Worm (Caenorhabditis elegans) whole organism, L3 larva: ENCODE measurements around the gene mccc-2.

Source experiments
- R02D3.7 ChIP-seq: fragments of 150-350 bp; optimal IDR thresholded peaks from 2 replicates; lab custom pipeline; 2014; ENCODE audit warnings: missing biosample characterization, missing genetic modification characterization
- ZK546.5 ChIP-seq: sonication (generic microtip); optimal IDR thresholded peaks from 2 replicates; lab custom pipeline; 2017; ENCODE audit warnings: missing biosample characterization, missing genetic modification characterization
- aly-2 ChIP-seq: fragments of 150-350 bp; optimal IDR thresholded peaks from 2 replicates; lab custom pipeline; 2014; ENCODE audit warnings: missing biosample characterization, missing genetic modification characterization
- ama-1 ChIP-seq: fragments of 150-350 bp; optimal IDR thresholded peaks from 2 replicates; lab custom pipeline; 2018
- ceh-28 ChIP-seq: fragments of 150-350 bp; optimal IDR thresholded peaks from 2 replicates; lab custom pipeline; 2014; ENCODE audit warnings: missing biosample characterization, missing genetic modification reagents, missing genetic modification characterization
- ceh-9 ChIP-seq: sonication (generic microtip); optimal IDR thresholded peaks from 2 replicates; lab custom pipeline; 2018; ENCODE audit warnings: missing biosample characterization, missing genetic modification characterization
- daf-12 ChIP-seq: fragments of 150-350 bp; optimal IDR thresholded peaks from 2 replicates; lab custom pipeline; 2014; ENCODE audit warnings: missing biosample characterization, missing genetic modification reagents, missing genetic modification characterization
- egl-27 ChIP-seq: sonication (generic microtip); optimal IDR thresholded peaks from 4 replicates; lab custom pipeline; 2017; ENCODE audit warnings: missing biosample characterization, missing genetic modification reagents, missing genetic modification characterization
- elt-1 ChIP-seq: fragments of 150-350 bp; optimal IDR thresholded peaks from 2 replicates; lab custom pipeline; 2014; ENCODE audit warnings: missing biosample characterization, missing genetic modification characterization
- elt-2 ChIP-seq: sonication (generic microtip); optimal IDR thresholded peaks from 2 replicates; lab custom pipeline; 2016; ENCODE audit warnings: missing genetic modification reagents, mild to moderate bottlenecking, missing genetic modification characterization, missing compliant biosample characterization
- elt-3 ChIP-seq, 3 experiments: fragments of 150-350 bp in 1 of 3; sonication (generic microtip) in 2 of 3; optimal IDR thresholded peaks; 2 replicates in 2 of 3; 4 replicates in 1 of 3; lab custom pipeline; 2014 to 2017; ENCODE audit warnings: missing biosample characterization in 3 of 3, missing genetic modification characterization in 3 of 3
- eor-1 ChIP-seq, 2 experiments: fragments of 150-350 bp; optimal IDR thresholded peaks; 2 replicates each; lab custom pipeline; 2014 to 2018; ENCODE audit warnings: missing biosample characterization in 2 of 2, missing genetic modification characterization in 2 of 2
- fkh-10 ChIP-seq: sonication (generic microtip); optimal IDR thresholded peaks from 2 replicates; lab custom pipeline; 2017; ENCODE audit warnings: missing biosample characterization, missing genetic modification reagents, missing genetic modification characterization
- fos-1 ChIP-seq: fragments of 150-350 bp; optimal IDR thresholded peaks from 2 replicates; lab custom pipeline; 2014; ENCODE audit warnings: missing biosample characterization, missing genetic modification characterization
- lin-15B ChIP-seq: fragments of 150-350 bp; optimal IDR thresholded peaks from 2 replicates; lab custom pipeline; 2014; ENCODE audit warnings: missing biosample characterization, missing genetic modification characterization
- lin-39 ChIP-seq: fragments of 150-350 bp; optimal IDR thresholded peaks from 2 replicates; lab custom pipeline; 2018; ENCODE audit warnings: missing biosample characterization, missing genetic modification reagents, missing genetic modification characterization
- lsy-12 ChIP-seq: sonication (generic microtip); optimal IDR thresholded peaks from 2 replicates; lab custom pipeline; 2016; ENCODE audit warnings: mild to moderate bottlenecking, missing genetic modification characterization, missing compliant biosample characterization
- mdl-1 ChIP-seq: fragments of 150-350 bp; optimal IDR thresholded peaks from 2 replicates; lab custom pipeline; 2014; ENCODE audit warnings: missing biosample characterization, missing genetic modification characterization
- nhr-11 ChIP-seq: fragments of 150-350 bp; optimal IDR thresholded peaks from 2 replicates; lab custom pipeline; 2014; ENCODE audit warnings: missing biosample characterization, missing genetic modification characterization
- nhr-12 ChIP-seq: fragments of 150-350 bp; optimal IDR thresholded peaks from 2 replicates; lab custom pipeline; 2014; ENCODE audit warnings: missing biosample characterization, missing genetic modification characterization
- nhr-23 ChIP-seq: fragments of 150-350 bp; optimal IDR thresholded peaks from 2 replicates; lab custom pipeline; 2014; ENCODE audit warnings: missing biosample characterization, missing genetic modification reagents, missing genetic modification characterization
- nhr-237 ChIP-seq: fragments of 150-350 bp; optimal IDR thresholded peaks from 2 replicates; lab custom pipeline; 2014; ENCODE audit warnings: missing biosample characterization, missing genetic modification characterization
- nhr-25 ChIP-seq: sonication (generic microtip); optimal IDR thresholded peaks from 2 replicates; lab custom pipeline; 2017; ENCODE audit warnings: missing biosample characterization, missing genetic modification characterization
- nhr-28 ChIP-seq: fragments of 150-350 bp; optimal IDR thresholded peaks from 2 replicates; lab custom pipeline; 2014; ENCODE audit warnings: missing biosample characterization, missing genetic modification characterization
- nhr-43 ChIP-seq: sonication (generic microtip); optimal IDR thresholded peaks from 2 replicates; lab custom pipeline; 2016; ENCODE audit warnings: mild to moderate bottlenecking, missing genetic modification characterization, missing compliant biosample characterization; ENCODE audit not compliant: poor library complexity, severe bottlenecking
- nhr-67 ChIP-seq: fragments of 150-350 bp; optimal IDR thresholded peaks from 2 replicates; lab custom pipeline; 2014; ENCODE audit warnings: missing biosample characterization, missing genetic modification characterization
- nhr-77 ChIP-seq: fragments of 150-350 bp; optimal IDR thresholded peaks from 2 replicates; lab custom pipeline; 2014; ENCODE audit warnings: missing biosample characterization, missing genetic modification characterization
- pha-4 ChIP-seq: fragments of 150-350 bp; optimal IDR thresholded peaks from 2 replicates; lab custom pipeline; 2014; ENCODE audit warnings: missing biosample characterization, missing genetic modification reagents, missing genetic modification characterization
- pqm-1 ChIP-seq: fragments of 150-350 bp; optimal IDR thresholded peaks from 2 replicates; lab custom pipeline; 2017; ENCODE audit warnings: missing biosample characterization, missing genetic modification characterization, inconsistent platforms
- sea-2 ChIP-seq: fragments of 150-350 bp; sonication (generic microtip); optimal IDR thresholded peaks from 4 replicates; lab custom pipeline; 2014; ENCODE audit warnings: missing biosample characterization, missing genetic modification reagents, missing genetic modification characterization
- skn-1 ChIP-seq: fragments of 150-350 bp; optimal IDR thresholded peaks from 2 replicates; lab custom pipeline; 2014; ENCODE audit warnings: missing biosample characterization, missing genetic modification characterization
- snpc-4 ChIP-seq: fragments of 150-350 bp; optimal IDR thresholded peaks from 2 replicates; lab custom pipeline; 2014; ENCODE audit warnings: missing biosample characterization, missing genetic modification characterization
- unc-39 ChIP-seq: sonication (generic microtip); optimal IDR thresholded peaks from 4 replicates; lab custom pipeline; 2017; ENCODE audit warnings: missing biosample characterization, missing genetic modification characterization

The mccc-2 gene

DNA sequence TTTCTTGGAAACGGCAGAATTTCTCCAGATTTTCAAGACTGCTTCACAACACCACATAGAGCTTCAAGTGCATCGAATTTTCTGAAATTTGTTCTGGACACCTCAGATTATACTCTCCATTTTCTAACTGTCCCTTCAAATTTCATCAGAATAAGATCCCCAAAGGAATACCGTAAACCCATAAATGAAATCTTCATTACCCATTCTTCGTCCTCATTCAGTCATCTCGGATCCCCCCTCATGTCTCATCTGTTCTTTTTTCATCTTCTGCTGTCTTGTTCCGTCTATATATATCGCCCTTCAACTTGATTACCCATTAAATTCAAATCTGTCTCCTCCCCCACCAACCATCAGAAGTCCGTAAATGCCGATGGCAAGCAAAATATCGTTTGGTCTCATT, 24.9 kb upstream of the mccc-2 start:
- no peak for TF ChIP-seq aly-2

DNA sequence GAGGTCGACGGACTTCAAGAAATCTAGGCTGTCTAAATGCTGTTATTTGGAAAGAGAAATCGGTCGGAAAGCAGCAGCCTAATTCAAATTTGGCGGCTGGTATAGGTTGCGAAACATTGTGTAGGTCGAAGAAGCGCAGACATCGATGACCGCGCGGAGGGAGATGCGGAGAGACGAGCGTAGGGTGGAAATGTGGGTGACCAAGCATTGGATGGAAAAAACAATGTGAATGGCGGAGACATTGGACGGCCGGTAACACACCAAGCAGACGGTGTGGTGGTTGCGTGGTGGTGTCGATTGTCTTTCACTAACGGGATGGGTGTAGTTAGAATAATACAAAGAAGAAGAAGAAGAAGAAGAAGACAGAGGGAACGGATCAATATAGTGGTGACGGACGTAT, 23.3 kb upstream of the mccc-2 start:
- TF ChIP-seq nhr-25 (tag; lab: Kevin White, UChicago) (peak; percentile 17), pha-4 (tag; lab: Kevin White, UChicago) (no peak)
- TF ChIP-seq, all 47 proteins: peak for 1

ce11 chrIII:9110270-9110669, 21.1 kb upstream of the mccc-2 start:
- TF ChIP-seq nhr-25 (tag; lab: Kevin White, UChicago) (peak; percentile 17), elt-2 (tag; lab: Kevin White, UChicago) (peak; percentile 46), nhr-11 (tag; lab: Kevin White, UChicago) (no peak)

ce11 chrIII:9109726-9110125, 20.6 kb upstream of the mccc-2 start:
- TF ChIP-seq lin-39 (no peak), fos-1 (tag; lab: Kevin White, UChicago) (no peak), R02D3.7 (no peak), nhr-43 (no peak), nhr-28 (no peak), lin-15B (tag; lab: Kevin White, UChicago) (no peak), nhr-237 (tag; lab: Kevin White, UChicago) (no peak), unc-39 (tag; lab: Kevin White, UChicago) (no peak), ceh-28 (tag; lab: Kevin White, UChicago) (no peak), ceh-9 (tag; lab: Kevin White, UChicago) (no peak), eor-1 (tag; optimal IDR thresholded peaks at IDR 0.05; lab: Kevin White, UChicago) (no peak), elt-3 (tag; optimal IDR thresholded peaks at IDR 0.05; lab: Kevin White, UChicago) (no peak), egl-27 (tag; lab: Kevin White, UChicago) (no peak), sea-2 (no peak), snpc-4 (tag; lab: Kevin White, UChicago) (no peak), nhr-23 (tag; lab: Kevin White, UChicago) (no peak), nhr-12 (tag; lab: Kevin White, UChicago) (no peak), fkh-10 (GFP tag; lab: Kevin White, UChicago) (no peak)

ce11 chrIII:9109172-9109571, 20.0 kb upstream of the mccc-2 start, which contains the start of gene cya-1:
Gene cya-1, minus strand, starts transcription at chrIII:9109272.
- TF ChIP-seq nhr-43 (no peak), nhr-23 (tag; lab: Kevin White, UChicago) (no peak), unc-39 (tag; lab: Kevin White, UChicago) (no peak), daf-12 (no peak), ceh-28 (tag; lab: Kevin White, UChicago) (no peak), nhr-11 (tag; lab: Kevin White, UChicago) (no peak), lin-15B (tag; lab: Kevin White, UChicago) (no peak), nhr-237 (tag; lab: Kevin White, UChicago) (no peak), ama-1 (lab: Kevin White, UChicago) (no peak), elt-3 (tag; optimal IDR thresholded peaks at IDR 0.05; lab: Kevin White, UChicago) (no peak)

ce11 chrIII:9105653-9106052, 16.5 kb upstream of the mccc-2 start:
- TF ChIP-seq lsy-12 (tag; lab: Kevin White, UChicago) (no peak), pqm-1 (no peak), ceh-28 (tag; lab: Kevin White, UChicago) (no peak), fos-1 (tag; lab: Kevin White, UChicago) (no peak), elt-1 (tag; lab: Kevin White, UChicago) (no peak), nhr-67 (tag; lab: Kevin White, UChicago) (no peak), snpc-4 (tag; lab: Kevin White, UChicago) (no peak), daf-12 (no peak), ama-1 (lab: Kevin White, UChicago) (no peak), R02D3.7 (no peak), lin-15B (tag; lab: Kevin White, UChicago) (no peak)

- TF ChIP-seq elt-2 (tag; lab: Kevin White, UChicago) (peak; percentile 34), mdl-1 (tag; lab: Kevin White, UChicago) (no peak), nhr-77 (tag; lab: Kevin White, UChicago) (no peak), sea-2 (no peak), ama-1 (lab: Kevin White, UChicago) (peak; percentile 30), ZK546.5 (tag; lab: Kevin White, UChicago) (no peak), lsy-12 (tag; lab: Kevin White, UChicago) (peak; percentile 15), lin-39 (peak; percentile 19), pqm-1 (peak; percentile 26), nhr-25 (tag; lab: Kevin White, UChicago) (peak; percentile 9), nhr-43 (peak; percentile 24), skn-1 (tag; lab: Kevin White, UChicago) (peak; percentile 17)
Measured at ce11 chrIII:9104060-9104459, 14.9 kb upstream of the mccc-2 start.
